Worm (Caenorhabditis elegans) whole organism, young adult: ENCODE results near the gene clec-22.

Experiments
- B0019.2 ChIP-seq: fragments of 200-800 bp; sonication (Bioruptor generic); conservative IDR thresholded peaks from 2 replicates; pipeline ENCODE4 v1.3.6; 2022; ENCODE audit warnings: missing genetic modification reagents, missing genetic modification characterization, missing compliant biosample characterization
- B0261.1 ChIP-seq: sonication (generic microtip); optimal IDR thresholded peaks from 2 replicates; lab custom pipeline; 2016; ENCODE audit warnings: mild to moderate bottlenecking, missing genetic modification characterization, moderate library complexity, missing compliant biosample characterization
- B0336.3 ChIP-seq: fragments of 200-800 bp; sonication (Bioruptor generic); IDR thresholded peaks from 2 replicates; pipeline ENCODE4 v1.3.6; 2022; ENCODE audit warnings: missing genetic modification characterization, missing compliant biosample characterization
- C17E4.6 ChIP-seq: fragments of 200-800 bp; sonication (Bioruptor generic); IDR thresholded peaks from 2 replicates; pipeline ENCODE4 v1.3.6; 2022; ENCODE audit warnings: missing genetic modification reagents, missing genetic modification characterization, missing compliant biosample characterization
- F22D6.2 ChIP-seq: sonication (generic microtip); optimal IDR thresholded peaks from 2 replicates; lab custom pipeline; 2016; ENCODE audit warnings: mild to moderate bottlenecking, missing genetic modification characterization, missing compliant biosample characterization
- F23B12.7 ChIP-seq: sonication (generic microtip); optimal IDR thresholded peaks from 2 replicates; lab custom pipeline; 2017; ENCODE audit warnings: missing genetic modification characterization, mild to moderate bottlenecking, missing compliant biosample characterization, antibody characterized with exemption, moderate library complexity; ENCODE audit not compliant: insufficient read depth
- F39B2.1 ChIP-seq: fragments of 200-800 bp; sonication (Bioruptor generic); IDR thresholded peaks from 2 replicates; pipeline ENCODE4 v1.3.6; 2022; ENCODE audit warnings: missing genetic modification reagents, missing genetic modification characterization, missing compliant biosample characterization
- F49E8.2 ChIP-seq: sonication (generic microtip); optimal IDR thresholded peaks from 3 replicates; lab custom pipeline; 2017; ENCODE audit warnings: missing genetic modification characterization, mild to moderate bottlenecking, missing compliant biosample characterization, antibody characterized with exemption, moderate library complexity; ENCODE audit not compliant: insufficient read depth
- K11D2.4 ChIP-seq: fragments of 200-800 bp; sonication (Bioruptor generic); IDR thresholded peaks from 2 replicates; pipeline ENCODE4 v1.3.6; 2022; ENCODE audit warnings: missing genetic modification reagents, missing genetic modification characterization, missing compliant biosample characterization
- Y56A3A.18 ChIP-seq: fragments of 200-800 bp; sonication (Bioruptor generic); IDR thresholded peaks from 2 replicates; pipeline ENCODE4 v1.3.6; 2022; ENCODE audit warnings: missing genetic modification reagents, missing genetic modification characterization, missing compliant biosample characterization
- Y67H2A.10 ChIP-seq: fragments of 200-800 bp; sonication (Bioruptor generic); conservative IDR thresholded peaks from 2 replicates; pipeline ENCODE4 v1.3.6; 2022; ENCODE audit warnings: missing genetic modification reagents, missing genetic modification characterization, missing compliant biosample characterization
- aptf-3 ChIP-seq: fragments of 200-800 bp; sonication (Bioruptor generic); IDR thresholded peaks from 2 replicates; pipeline ENCODE4 v1.3.6; 2022; ENCODE audit warnings: missing genetic modification characterization, missing compliant biosample characterization
- bed-1 ChIP-seq: fragments of 200-800 bp; sonication (Bioruptor generic); IDR thresholded peaks from 2 replicates; pipeline ENCODE4 v1.3.6; 2022; ENCODE audit warnings: missing genetic modification reagents, missing genetic modification characterization, missing compliant biosample characterization
- bed-2 ChIP-seq: fragments of 200-800 bp; sonication (Bioruptor generic); IDR thresholded peaks from 2 replicates; pipeline ENCODE4 v1.3.6; 2022; ENCODE audit warnings: missing genetic modification reagents, missing genetic modification characterization, missing compliant biosample characterization
- cebp-2 ChIP-seq: fragments of 200-800 bp; sonication (Bioruptor generic); IDR thresholded peaks from 2 replicates; pipeline ENCODE4 v1.3.6; 2022; ENCODE audit warnings: missing genetic modification characterization, missing compliant biosample characterization
- ceh-40 ChIP-seq: fragments of 200-800 bp; sonication (Bioruptor generic); IDR thresholded peaks from 2 replicates; pipeline ENCODE4 v1.3.6; 2022; ENCODE audit warnings: missing genetic modification characterization, missing compliant biosample characterization
- ceh-79 ChIP-seq: sonication (generic microtip); optimal IDR thresholded peaks from 2 replicates; lab custom pipeline; 2017; ENCODE audit warnings: mild to moderate bottlenecking, missing genetic modification characterization, missing compliant biosample characterization
- chd-7 ChIP-seq: sonication (generic microtip); optimal IDR thresholded peaks from 2 replicates; lab custom pipeline; 2016; ENCODE audit warnings: mild to moderate bottlenecking, missing genetic modification characterization, moderate library complexity, missing compliant biosample characterization
- dpff-1 ChIP-seq: sonication (generic microtip); optimal IDR thresholded peaks from 2 replicates; lab custom pipeline; 2017; ENCODE audit warnings: mild to moderate bottlenecking, missing genetic modification characterization, missing compliant biosample characterization
- dpl-1 ChIP-seq: fragments of 150-350 bp; optimal IDR thresholded peaks from 2 replicates; lab custom pipeline; 2014; ENCODE audit warnings: missing biosample characterization, missing genetic modification reagents, missing genetic modification characterization
- egrh-3 ChIP-seq: fragments of 200-800 bp; sonication (Bioruptor generic); IDR thresholded peaks from 2 replicates; pipeline ENCODE4 v1.3.6; 2022; ENCODE audit warnings: missing genetic modification reagents, missing genetic modification characterization, missing compliant biosample characterization
- ekl-4 ChIP-seq: fragments of 200-800 bp; sonication (Bioruptor generic); IDR thresholded peaks from 2 replicates; pipeline ENCODE4 v1.3.6; 2022; ENCODE audit warnings: missing genetic modification reagents, missing genetic modification characterization, missing compliant biosample characterization
- gei-17 ChIP-seq: fragments of 200-800 bp; sonication (Bioruptor generic); optimal IDR thresholded peaks from 2 replicates; lab custom pipeline; 2018; ENCODE audit warnings: mild to moderate bottlenecking, missing genetic modification characterization, missing compliant biosample characterization
- him-1 ChIP-seq: sonication (generic microtip); optimal IDR thresholded peaks from 2 replicates; lab custom pipeline; 2016; ENCODE audit warnings: missing genotype, missing genetic modification reagents, missing genetic modification characterization, missing compliant biosample characterization
- hlh-26 ChIP-seq: fragments of 200-800 bp; sonication (Bioruptor generic); conservative IDR thresholded peaks from 2 replicates; pipeline ENCODE4 v1.3.6; 2022; ENCODE audit warnings: missing genetic modification reagents, missing genetic modification characterization, missing compliant biosample characterization
- hmg-20 ChIP-seq: fragments of 200-800 bp; sonication (Bioruptor generic); IDR thresholded peaks from 2 replicates; pipeline ENCODE4 v1.3.6; 2022; ENCODE audit warnings: missing genetic modification reagents, missing genetic modification characterization, missing compliant biosample characterization
- lag-1 ChIP-seq: fragments of 200-800 bp; sonication (Bioruptor generic); IDR thresholded peaks from 2 replicates; pipeline ENCODE4 v1.3.6; 2022; ENCODE audit warnings: missing genetic modification reagents, missing genetic modification characterization, missing compliant biosample characterization
- lin-35 ChIP-seq, 3 experiments: fragments of 150-350 bp in 2 of 3; sonication (generic microtip) in 1 of 3; optimal IDR thresholded peaks; 2 replicates each; lab custom pipeline; 2014 to 2018; ENCODE audit warnings: missing biosample characterization in 3 of 3, missing genetic modification characterization in 3 of 3, missing genetic modification reagents in 3 of 3
- lin-54 ChIP-seq: fragments of 200-800 bp; sonication (Bioruptor generic); optimal IDR thresholded peaks from 2 replicates; lab custom pipeline; 2018; ENCODE audit warnings: mild to moderate bottlenecking, missing genetic modification characterization, missing compliant biosample characterization
- lir-1 ChIP-seq: fragments of 200-800 bp; sonication (Bioruptor generic); conservative IDR thresholded peaks from 2 replicates; pipeline ENCODE4 v1.3.6; 2022; ENCODE audit warnings: missing genetic modification reagents, missing genetic modification characterization, missing compliant biosample characterization
- lsy-27 ChIP-seq: sonication (generic microtip); optimal IDR thresholded peaks from 2 replicates; lab custom pipeline; 2017; ENCODE audit warnings: missing genetic modification characterization, mild to moderate bottlenecking, missing compliant biosample characterization, antibody characterized with exemption, missing genotype, borderline replicate concordance; ENCODE audit not compliant: insufficient read depth
- mel-28 ChIP-seq: sonication (generic microtip); optimal IDR thresholded peaks from 2 replicates; lab custom pipeline; 2016; ENCODE audit warnings: borderline replicate concordance, mild to moderate bottlenecking, missing genetic modification characterization, missing compliant biosample characterization
- nfya-2 ChIP-seq: fragments of 200-800 bp; sonication (Bioruptor generic); IDR thresholded peaks from 2 replicates; pipeline ENCODE4 v1.3.6; 2022; ENCODE audit warnings: missing genetic modification reagents, missing genetic modification characterization, missing compliant biosample characterization
- nfyb-1 ChIP-seq: fragments of 200-800 bp; sonication (Bioruptor generic); IDR thresholded peaks from 2 replicates; pipeline ENCODE4 v1.3.6; 2022; ENCODE audit warnings: missing genetic modification reagents, missing genetic modification characterization, missing compliant biosample characterization
- nhr-179 ChIP-seq: sonication (generic microtip); optimal IDR thresholded peaks from 2 replicates; lab custom pipeline; 2016; ENCODE audit warnings: mild to moderate bottlenecking, missing genetic modification characterization, missing compliant biosample characterization
- nhr-90 ChIP-seq: sonication (generic microtip); optimal IDR thresholded peaks from 2 replicates; lab custom pipeline; 2016; ENCODE audit warnings: missing genotype, mild to moderate bottlenecking, missing genetic modification characterization, missing compliant biosample characterization
- pha-4 ChIP-seq: fragments of 150-350 bp; sonication (generic microtip); optimal IDR thresholded peaks from 2 replicates; lab custom pipeline; 2014; ENCODE audit warnings: missing biosample characterization, missing genetic modification reagents, missing genetic modification characterization
- rcor-1 ChIP-seq: fragments of 200-800 bp; sonication (Bioruptor generic); IDR thresholded peaks from 2 replicates; pipeline ENCODE4 v1.3.6; 2022; ENCODE audit warnings: missing genetic modification reagents, missing genetic modification characterization, missing compliant biosample characterization
- rpc-1 ChIP-seq, 2 experiments: fragments of 150-350 bp in 1 of 2; sonication (generic microtip) in 1 of 2; optimal IDR thresholded peaks; 2 replicates each; lab custom pipeline; 2014 to 2018; ENCODE audit warnings: missing biosample characterization in 1 of 2, missing genetic modification characterization in 1 of 2, missing genetic modification reagents in 1 of 2, missing genotype in 1 of 2
- unc-62 ChIP-seq: fragments of 150-350 bp; optimal IDR thresholded peaks from 2 replicates; lab custom pipeline; 2014; ENCODE audit warnings: missing biosample characterization, missing genetic modification reagents, missing genetic modification characterization
- ztf-22 ChIP-seq: fragments of 200-800 bp; sonication (Bioruptor generic); optimal IDR thresholded peaks from 2 replicates; lab custom pipeline; 2018; ENCODE audit warnings: mild to moderate bottlenecking, missing genetic modification characterization, moderate library complexity, missing compliant biosample characterization
- ztf-26 ChIP-seq: sonication (generic microtip); optimal IDR thresholded peaks from 2 replicates; lab custom pipeline; 2017; ENCODE audit warnings: missing genetic modification characterization, missing compliant biosample characterization

The clec-22 gene

ce11 chrV:16857977-16858479, at the start of gene clec-22, which contains the start of gene clec-31:
Gene clec-22 (plus strand): TSS chrV:16858429.
Gene clec-31 (minus strand): TSS chrV:16858077.
- TF ChIP-seq egrh-3 (GFP tag; lab: Robert Waterston, UW) (no peak), lin-35 (GFP tag; optimal IDR thresholded peaks at IDR 0.05; lab: Kevin White, UChicago) (no peak), ekl-4 (GFP tag; lab: Robert Waterston, UW) (no peak), F49E8.2 (tag; lab: Kevin White, UChicago) (no peak), Y67H2A.10 (GFP tag; lab: Robert Waterston, UW) (no peak), F39B2.1 (GFP tag; lab: Robert Waterston, UW) (no peak), ztf-22 (no peak), rpc-1 (optimal IDR thresholded peaks at IDR 0.05; lab: Kevin White, UChicago) (no peak), rpc-1 (tag; optimal IDR thresholded peaks at IDR 0.05; lab: Kevin White, UChicago) (no peak), B0336.3 (GFP tag; lab: Robert Waterston, UW) (no peak), B0261.1 (tag; lab: Kevin White, UChicago) (no peak), Y56A3A.18 (no peak), lag-1 (GFP tag; lab: Robert Waterston, UW) (no peak), him-1 (tag; lab: Kevin White, UChicago) (no peak), F22D6.2 (tag; lab: Kevin White, UChicago) (no peak), rcor-1 (GFP tag; lab: Robert Waterston, UW) (no peak), lsy-27 (no peak), nfya-2 (no peak), chd-7 (tag; lab: Kevin White, UChicago) (no peak)

- TF ChIP-seq dpl-1 (GFP tag; lab: Kevin White, UChicago), result no peak
- no peak for TF ChIP-seq ceh-40 (GFP tag; lab: Robert Waterston, UW)
- TF ChIP-seq unc-62 (GFP tag; lab: Kevin White, UChicago), result no peak
- TF ChIP-seq dpff-1 (tag; lab: Kevin White, UChicago), result no peak
Measured at ce11 chrV:16811841-16812240, 46.4 kb upstream of the clec-22 start.

- TF ChIP-seq hmg-20 (GFP tag; lab: Robert Waterston, UW) (no peak), nfyb-1 (GFP tag; lab: Robert Waterston, UW) (peak; percentile 46; the same call in 1 of the 2 replicates), ekl-4 (GFP tag; lab: Robert Waterston, UW) (no peak)
Measured at ce11 chrV:16812371-16812770, 45.9 kb upstream of the clec-22 start.

ce11 chrV:16814541-16815207, 43.6 kb upstream of the clec-22 start:
- no peak for TF ChIP-seq cebp-2 (GFP tag; lab: Robert Waterston, UW)
- TF ChIP-seq B0019.2 (GFP tag; lab: Robert Waterston, UW), result no peak
- TF ChIP-seq nhr-179, result no peak
- no peak for TF ChIP-seq lin-54 (GFP tag; lab: Kevin White, UChicago)
- TF ChIP-seq bed-1 (GFP tag; lab: Robert Waterston, UW), result no peak
- no peak for TF ChIP-seq hlh-26 (GFP tag; lab: Robert Waterston, UW)
- TF ChIP-seq K11D2.4 (GFP tag; lab: Robert Waterston, UW), result no peak
- TF ChIP-seq gei-17 (GFP tag; lab: Kevin White, UChicago), result no peak
- no peak for TF ChIP-seq lir-1
- TF ChIP-seq nfya-2, result no peak
- no peak for TF ChIP-seq F23B12.7 (tag; lab: Kevin White, UChicago)
- no peak for TF ChIP-seq ztf-26 (tag; lab: Kevin White, UChicago)
- TF ChIP-seq dpl-1 (GFP tag; lab: Kevin White, UChicago), result no peak
- no peak for TF ChIP-seq ceh-79 (tag; lab: Kevin White, UChicago)
- TF ChIP-seq rpc-1 (optimal IDR thresholded peaks at IDR 0.05; lab: Kevin White, UChicago), result no peak
- TF ChIP-seq rpc-1 (tag; optimal IDR thresholded peaks at IDR 0.05; lab: Kevin White, UChicago), result no peak
- no peak for TF ChIP-seq pha-4 (tag; lab: Kevin White, UChicago)
- TF ChIP-seq bed-2 (GFP tag; lab: Robert Waterston, UW), result no peak
- TF ChIP-seq aptf-3, result no peak
- TF ChIP-seq mel-28 (tag; lab: Kevin White, UChicago), result no peak
- no peak for TF ChIP-seq nhr-90
- no peak for TF ChIP-seq C17E4.6 (GFP tag; lab: Robert Waterston, UW)
